Worm (Caenorhabditis elegans) whole organism, late embryonic: ENCODE data around the gene K11G12.6.
A peak's percentile ranks its signal among the peaks of the same experiment; 100 is the strongest.

ENCODE experiments used
- ama-1 ChIP-seq: fragments of 150-350 bp; optimal IDR thresholded peaks from 2 replicates; lab custom pipeline; 2014
- ceh-9 ChIP-seq: sonication (generic microtip); optimal IDR thresholded peaks from 2 replicates; lab custom pipeline; 2016; ENCODE audit warnings: mild to moderate bottlenecking, missing genetic modification characterization, inconsistent platforms, missing compliant biosample characterization
- dmd-4 ChIP-seq: sonication (generic microtip); optimal IDR thresholded peaks from 2 replicates; lab custom pipeline; 2016; ENCODE audit warnings: borderline replicate concordance, missing genetic modification characterization, missing compliant biosample characterization
- fkh-10 ChIP-seq: fragments of 150-350 bp; optimal IDR thresholded peaks from 2 replicates; lab custom pipeline; 2014; ENCODE audit warnings: missing biosample characterization, missing genetic modification reagents, missing genetic modification characterization
- fkh-6 ChIP-seq: sonication (generic microtip); optimal IDR thresholded peaks from 2 replicates; lab custom pipeline; 2016; ENCODE audit warnings: missing genetic modification characterization, missing compliant biosample characterization
- hlh-13 ChIP-seq: fragments of 200-800 bp; sonication (Bioruptor generic); optimal IDR thresholded peaks from 2 replicates; lab custom pipeline; 2018; ENCODE audit warnings: mild to moderate bottlenecking, missing genetic modification characterization, missing compliant biosample characterization
- hlh-30 ChIP-seq: sonication (generic microtip); optimal IDR thresholded peaks from 2 replicates; lab custom pipeline; 2017; ENCODE audit warnings: antibody characterized with exemption, missing genetic modification characterization, missing compliant biosample characterization; ENCODE audit not compliant: insufficient read depth
- nfya-1 ChIP-seq: sonication (generic microtip); optimal IDR thresholded peaks from 2 replicates; lab custom pipeline; 2017; ENCODE audit warnings: missing genetic modification characterization, mild to moderate bottlenecking, missing compliant biosample characterization, antibody characterized with exemption, moderate library complexity
- odd-2 ChIP-seq: sonication (generic microtip); optimal IDR thresholded peaks from 2 replicates; lab custom pipeline; 2017; ENCODE audit warnings: antibody characterized with exemption, mild to moderate bottlenecking, missing genetic modification characterization, missing compliant biosample characterization
- pha-2 ChIP-seq: sonication (generic microtip); optimal IDR thresholded peaks from 2 replicates; lab custom pipeline; 2017; ENCODE audit warnings: mild to moderate bottlenecking, missing genetic modification characterization, missing compliant biosample characterization
- sox-2 ChIP-seq: fragments of 200-800 bp; sonication (Bioruptor generic); IDR thresholded peaks from 2 replicates; pipeline ENCODE4 v1.3.6; 2022; ENCODE audit warnings: missing genetic modification reagents, missing genetic modification characterization, missing compliant biosample characterization
- tbx-2 ChIP-seq: sonication (generic microtip); optimal IDR thresholded peaks from 2 replicates; lab custom pipeline; 2016; ENCODE audit warnings: missing genetic modification characterization, missing compliant biosample characterization
- unc-55 ChIP-seq: sonication (generic microtip); optimal IDR thresholded peaks from 2 replicates; lab custom pipeline; 2017; ENCODE audit warnings: missing biosample characterization, missing genetic modification reagents, missing genetic modification characterization

DNA sequence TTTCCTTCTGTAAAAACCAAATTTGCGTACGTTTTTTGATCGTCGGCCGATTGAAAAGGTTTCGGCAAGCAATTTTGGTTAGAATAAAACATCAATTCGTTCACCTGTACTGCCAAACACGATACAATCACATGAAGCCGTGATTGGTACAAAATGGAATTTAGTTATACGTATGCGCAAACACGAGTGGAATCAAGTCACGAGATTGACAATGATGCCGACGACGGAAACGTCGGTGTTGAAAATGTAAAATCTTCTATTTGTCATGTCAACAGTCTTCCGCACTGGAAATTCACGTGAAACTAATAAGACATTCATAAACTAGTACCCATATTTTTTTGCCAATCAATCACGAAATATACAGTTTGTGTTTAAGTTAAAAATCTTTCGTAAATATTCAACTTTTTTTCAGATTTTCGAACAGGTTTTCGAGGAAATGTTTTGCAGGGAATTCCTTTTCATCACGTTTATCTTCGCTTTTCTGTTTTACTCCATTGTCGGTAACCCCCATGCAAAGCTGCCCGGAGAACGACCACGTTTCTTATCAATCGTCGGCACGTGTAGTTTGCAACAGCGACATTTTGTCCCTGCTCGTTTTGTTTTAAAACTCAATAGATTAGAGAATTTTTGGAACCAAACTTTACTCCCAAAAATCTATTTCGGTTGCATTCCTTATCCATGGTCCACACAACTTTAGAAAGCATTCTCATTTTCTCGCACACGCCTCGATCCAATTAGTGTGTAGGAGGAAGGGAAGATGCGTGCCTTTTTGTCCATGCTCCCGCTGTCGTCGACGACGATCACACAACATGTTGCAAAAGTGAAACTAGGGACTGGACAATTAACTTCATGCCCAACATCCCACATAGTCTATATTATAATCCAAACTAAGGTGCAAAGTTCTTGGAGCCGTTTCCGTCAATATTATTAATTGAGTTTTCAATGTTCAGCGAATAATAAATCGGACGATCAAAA is 9.9 kb upstream of the K11G12.6 start:
- TF ChIP-seq dmd-4 (tag; lab: Kevin White, UChicago) (no peak), sox-2 (no peak), unc-55 (GFP tag; lab: Kevin White, UChicago) (no peak), nfya-1 (no peak), ama-1 (lab: Kevin White, UChicago) (no peak), fkh-6 (tag; lab: Kevin White, UChicago) (no peak), tbx-2 (tag; lab: Kevin White, UChicago) (no peak), hlh-30 (tag; lab: Kevin White, UChicago) (peak; percentile 6), ceh-9 (no peak), hlh-13 (GFP tag; lab: Kevin White, UChicago) (no peak), fkh-10 (GFP tag; lab: Kevin White, UChicago) (no peak), pha-2 (tag; lab: Kevin White, UChicago) (no peak), odd-2 (tag; lab: Kevin White, UChicago) (no peak)
